Fruit fly (Drosophila melanogaster): ENCODE results near the gene IKKepsilon.

dm6 chr2L:20714468-20715404 is 38.9 kb downstream of the IKKepsilon start, which contains the start of gene Hr38:
- TF ChIP-seq Ets21C (GFP tag; optimal IDR thresholded peaks at IDR 0.05) (no peak), dsx (GFP tag; optimal IDR thresholded peaks at IDR 0.05; ENCODE audit: poor library complexity, severe bottlenecking) (no peak), CG16779 (tag; optimal IDR thresholded peaks at IDR 0.05) (peak; percentile 17), acj6 (GFP tag; optimal IDR thresholded peaks at IDR 0.05) (no peak), Hr4 (GFP tag; optimal IDR thresholded peaks at IDR 0.05) (peak; percentile 62), fd59A (GFP tag; optimal IDR thresholded peaks at IDR 0.05) (no peak), CG7368 (GFP tag; optimal IDR thresholded peaks at IDR 0.05) (no peak), CG3919 (GFP tag; optimal IDR thresholded peaks at IDR 0.05) (peak; percentile 26), Hr39 (GFP tag; optimal IDR thresholded peaks at IDR 0.05) (no peak), topi (GFP tag; optimal IDR thresholded peaks at IDR 0.05) (no peak), Gug (GFP tag; IDR thresholded peaks at IDR 0.05) (no peak), CG8632 (GFP tag; optimal IDR thresholded peaks at IDR 0.05) (no peak)

All from whole organism, prepupa.